Worm (Caenorhabditis elegans) whole organism, L4/young adult: ENCODE data around the gene rpl-29.

Source experiments
- dao-5 ChIP-seq: sonication (generic microtip); optimal IDR thresholded peaks from 2 replicates; lab custom pipeline; 2016; ENCODE audit warnings: missing genotype, missing genetic modification characterization, moderate library complexity, missing compliant biosample characterization
- him-1 ChIP-seq: sonication (generic microtip); optimal IDR thresholded peaks from 2 replicates; lab custom pipeline; 2016; ENCODE audit warnings: missing genotype, missing genetic modification reagents, missing genetic modification characterization, missing compliant biosample characterization

DNA sequence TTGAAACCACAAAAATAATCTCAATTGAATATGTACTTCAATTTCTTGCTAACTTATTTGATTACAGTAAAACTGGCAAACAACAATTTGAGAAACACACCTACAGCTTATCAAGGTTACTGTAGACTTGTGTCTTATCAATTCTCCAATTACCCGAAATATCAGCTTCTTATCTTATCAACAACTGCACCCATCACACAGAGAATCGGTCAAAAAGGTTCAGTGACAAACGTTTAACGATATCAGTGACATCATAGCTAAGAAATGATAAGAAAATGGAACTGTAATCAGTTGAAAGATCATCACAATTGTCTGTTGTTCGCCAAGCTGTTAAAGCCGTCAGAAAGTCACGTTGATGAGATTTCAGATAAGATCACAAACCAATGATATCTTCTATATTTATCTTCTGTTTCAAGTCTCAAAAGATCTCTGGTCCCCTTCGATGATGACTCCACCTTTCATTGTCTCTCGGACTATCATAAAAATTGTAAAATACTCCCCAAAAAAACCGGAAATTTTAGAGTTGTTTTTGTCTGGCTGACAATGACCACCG is 37.3 kb downstream of the rpl-29 start:
- TF ChIP-seq dao-5 (tag; lab: Kevin White, UChicago) (no peak), him-1 (tag; lab: Kevin White, UChicago) (no peak)
